Worm (Caenorhabditis elegans): Measurements from ENCODE around the gene dhs-25.

DNA sequence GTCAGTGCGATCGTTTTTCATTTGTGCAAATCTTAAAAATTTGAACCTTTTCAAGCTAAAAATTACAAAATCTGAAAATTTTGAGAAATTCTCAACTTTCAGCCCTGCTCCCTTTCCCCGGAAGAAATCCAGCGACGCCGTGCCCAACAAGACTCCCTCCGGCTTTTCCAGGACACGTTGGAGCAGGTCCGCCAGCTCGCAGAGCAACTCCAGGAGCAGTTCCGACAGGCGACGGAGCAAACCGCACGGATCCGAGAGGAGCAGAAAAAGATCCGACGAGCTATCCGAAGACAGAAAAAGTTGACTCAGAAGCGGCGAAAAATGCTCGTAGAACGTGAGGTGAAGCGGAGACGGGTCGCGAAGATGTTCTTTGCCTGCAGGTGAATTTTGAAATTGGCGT is 35.1 kb upstream of the dhs-25 start:
- TF ChIP-seq ceh-82 (tag; optimal IDR thresholded peaks at IDR 0.05) = no peak
- TF ChIP-seq egl-5 (tag; optimal IDR thresholded peaks at IDR 0.05) = no peak
- TF ChIP-seq nhr-237 (tag; optimal IDR thresholded peaks at IDR 0.05) = no peak
- no peak for TF ChIP-seq ceh-28 (tag; optimal IDR thresholded peaks at IDR 0.05)
- no peak for TF ChIP-seq ZK546.5 (tag; optimal IDR thresholded peaks at IDR 0.05)
- TF ChIP-seq mml-1 (tag; optimal IDR thresholded peaks at IDR 0.05) = no peak
- TF ChIP-seq elt-1 (tag; optimal IDR thresholded peaks at IDR 0.05) = no peak
- no peak for TF ChIP-seq zag-1 (tag; optimal IDR thresholded peaks at IDR 0.05)
- no peak for TF ChIP-seq mdl-1 (tag; optimal IDR thresholded peaks at IDR 0.05)
- TF ChIP-seq nhr-23 (tag; optimal IDR thresholded peaks at IDR 0.05) = no peak
- TF ChIP-seq unc-62 (GFP tag; optimal IDR thresholded peaks at IDR 0.05) = no peak
- no peak for TF ChIP-seq nhr-11 (tag; optimal IDR thresholded peaks at IDR 0.05)
- no peak for TF ChIP-seq pqm-1 (tag; optimal IDR thresholded peaks at IDR 0.05)
- TF ChIP-seq snpc-4 (tag; optimal IDR thresholded peaks at IDR 0.05) = no peak
